Fruit fly (Drosophila melanogaster): ENCODE data around the gene CG34250.

dm6 chr3L:17513492-17513891 lies 37.5 kb downstream of the CG34250 start:
- no peak for TF ChIP-seq Awh (GFP tag; IDR thresholded peaks at IDR 0.05)
- TF ChIP-seq Atf-2 (GFP tag; optimal IDR thresholded peaks at IDR 0.05): no peak
- no peak for TF ChIP-seq CG6765 (GFP tag; optimal IDR thresholded peaks at IDR 0.05)
- no peak for TF ChIP-seq CG7928 (GFP tag; optimal IDR thresholded peaks at IDR 0.05)
- no peak for TF ChIP-seq CG11247 (GFP tag; IDR thresholded peaks at IDR 0.05)
- TF ChIP-seq amos (GFP tag; IDR thresholded peaks at IDR 0.05; ENCODE audit: partially characterized antibody): no peak
- no peak for TF ChIP-seq Camta (GFP tag; optimal IDR thresholded peaks at IDR 0.05)
- no peak for TF ChIP-seq HLH4C (GFP tag; IDR thresholded peaks at IDR 0.05; ENCODE audit: partially characterized antibody)
- TF ChIP-seq kni (GFP tag; optimal IDR thresholded peaks at IDR 0.05): no peak
